Worm (Caenorhabditis elegans) whole organism, L2 larva: Measurements from ENCODE around the gene F20E11.7.

Experiments
- lin-13 ChIP-seq: fragments of 150-350 bp; optimal IDR thresholded peaks from 2 replicates; lab custom pipeline; 2014; ENCODE audit warnings: missing biosample characterization, missing genetic modification reagents, missing genetic modification characterization
- mdl-1 ChIP-seq, 2 experiments: fragments of 150-350 bp in 1 of 2; sonication (generic microtip) in 1 of 2; optimal IDR thresholded peaks; 2 replicates each; lab custom pipeline; 2017; ENCODE audit warnings: missing biosample characterization in 2 of 2, missing genetic modification characterization in 2 of 2
- nhr-6 ChIP-seq: fragments of 150-350 bp; optimal IDR thresholded peaks from 2 replicates; lab custom pipeline; 2014; ENCODE audit warnings: missing biosample characterization, missing genetic modification characterization
- unc-62 ChIP-seq: fragments of 150-350 bp; optimal IDR thresholded peaks from 2 replicates; lab custom pipeline; 2014; ENCODE audit warnings: missing biosample characterization, missing genetic modification reagents, missing genetic modification characterization
- zag-1 ChIP-seq: fragments of 150-350 bp; optimal IDR thresholded peaks from 2 replicates; lab custom pipeline; 2014; ENCODE audit warnings: missing biosample characterization, missing genetic modification characterization

- no peak for TF ChIP-seq lin-13 (GFP tag; lab: Kevin White, UChicago)
- no peak for TF ChIP-seq zag-1 (tag; lab: Kevin White, UChicago)
- no peak for TF ChIP-seq unc-62 (GFP tag; lab: Kevin White, UChicago)
- no peak for TF ChIP-seq nhr-6 (tag; lab: Kevin White, UChicago)
- no peak for TF ChIP-seq mdl-1 (tag; optimal IDR thresholded peaks at IDR 0.05; lab: Kevin White, UChicago)
Measured at ce11 chrV:17513831-17514230, 49.5 kb downstream of the F20E11.7 start.
